Worm (Caenorhabditis elegans): ENCODE results near the gene pitr-5.

Gene pitr-5

DNA sequence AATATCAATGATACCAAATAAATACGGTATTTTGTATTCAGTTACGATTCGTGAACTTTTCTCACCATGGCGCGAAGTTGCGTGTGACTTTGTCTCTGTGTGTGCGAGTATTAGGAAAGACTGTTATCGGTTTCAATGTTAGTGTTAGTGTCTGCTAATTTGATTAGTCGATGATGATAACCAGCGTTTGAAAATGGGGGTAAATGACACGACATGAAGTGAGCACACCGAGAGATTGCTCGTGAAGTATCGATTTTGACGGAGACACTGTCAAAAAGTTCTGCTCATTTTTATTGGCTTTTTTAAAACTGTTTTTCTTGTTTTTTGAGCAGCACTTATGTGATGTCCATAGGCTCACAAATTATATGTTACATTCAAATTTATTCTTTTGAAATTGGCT is 13.8 kb downstream of the pitr-5 start:
- TF ChIP-seq nhr-20 (tag; optimal IDR thresholded peaks at IDR 0.05) (no peak), ceh-90 (tag; optimal IDR thresholded peaks at IDR 0.05) (no peak), nhr-47 (tag; optimal IDR thresholded peaks at IDR 0.05) (peak; percentile 4), efl-3 (GFP tag; optimal IDR thresholded peaks at IDR 0.05) (no peak), egl-27 (tag; optimal IDR thresholded peaks at IDR 0.05) (no peak), ceh-63 (GFP tag; optimal IDR thresholded peaks at IDR 0.05) (no peak), mab-9 (GFP tag; IDR thresholded peaks at IDR 0.05) (no peak), unc-86 (tag; optimal IDR thresholded peaks at IDR 0.05) (no peak), nhr-76 (tag; optimal IDR thresholded peaks at IDR 0.05) (no peak), unc-98 (GFP tag; IDR thresholded peaks at IDR 0.05) (no peak), dpl-1 (GFP tag; optimal IDR thresholded peaks at IDR 0.05) (no peak), F16B12.6 (tag; optimal IDR thresholded peaks at IDR 0.05) (no peak), blmp-1 (tag; optimal IDR thresholded peaks at IDR 0.05) (no peak), rnt-1 (tag; optimal IDR thresholded peaks at IDR 0.05) (no peak), sox-4 (tag; optimal IDR thresholded peaks at IDR 0.05) (no peak), hpl-2 (GFP tag; optimal IDR thresholded peaks at IDR 0.05) (no peak), pax-3 (tag; optimal IDR thresholded peaks at IDR 0.05) (peak; percentile 2), elt-3 (tag; optimal IDR thresholded peaks at IDR 0.05) (no peak), irx-1 (tag; optimal IDR thresholded peaks at IDR 0.05) (no peak), nhr-11 (tag; optimal IDR thresholded peaks at IDR 0.05) (no peak), ceh-88 (GFP tag; IDR thresholded peaks at IDR 0.05) (no peak), sup-37 (GFP tag; optimal IDR thresholded peaks at IDR 0.05) (no peak), ces-1 (GFP tag; optimal IDR thresholded peaks at IDR 0.05) (no peak), unc-30 (tag; optimal IDR thresholded peaks at IDR 0.05) (no peak), ztf-4 (tag; optimal IDR thresholded peaks at IDR 0.05) (no peak), fos-1 (tag; optimal IDR thresholded peaks at IDR 0.05) (no peak), lin-13 (GFP tag; optimal IDR thresholded peaks at IDR 0.05) (no peak), nhr-237 (tag; optimal IDR thresholded peaks at IDR 0.05) (no peak), lin-39 (tag; optimal IDR thresholded peaks at IDR 0.05) (no peak), ama-1 (optimal IDR thresholded peaks at IDR 0.05) (peak; percentile 81), elt-2 (tag; optimal IDR thresholded peaks at IDR 0.05) (peak; percentile 66), nhr-84 (tag; optimal IDR thresholded peaks at IDR 0.05) (no peak), lin-14 (GFP tag; optimal IDR thresholded peaks at IDR 0.05) (no peak), nhr-85 (tag) (peak; percentile 45), hlh-17 (GFP tag; optimal IDR thresholded peaks at IDR 0.05; ENCODE audit: borderline replicate concordance) (no peak), lin-15B (tag; optimal IDR thresholded peaks at IDR 0.05) (no peak), dsc-1 (tag; optimal IDR thresholded peaks at IDR 0.05) (no peak), alr-1 (tag; optimal IDR thresholded peaks at IDR 0.05; ENCODE audit: borderline replicate concordance) (no peak), nhr-77 (tag; optimal IDR thresholded peaks at IDR 0.05) (no peak), skn-1 (tag; optimal IDR thresholded peaks at IDR 0.05) (no peak), pag-3 (tag; optimal IDR thresholded peaks at IDR 0.05; ENCODE audit: borderline replicate concordance, insufficient read depth) (no peak), mdl-1 (tag; optimal IDR thresholded peaks at IDR 0.05) (no peak), pqm-1 (tag; optimal IDR thresholded peaks at IDR 0.05) (no peak), unc-130 (tag; optimal IDR thresholded peaks at IDR 0.05) (no peak), zag-1 (tag; optimal IDR thresholded peaks at IDR 0.05) (no peak), snu-23 (GFP tag; optimal IDR thresholded peaks at IDR 0.05) (peak; percentile 9), grh-1 (GFP tag; IDR thresholded peaks at IDR 0.05) (no peak), vab-15 (tag; optimal IDR thresholded peaks at IDR 0.05) (no peak), egl-13 (tag; optimal IDR thresholded peaks at IDR 0.05) (no peak), swsn-7 (tag; optimal IDR thresholded peaks at IDR 0.05) (no peak), ets-5 (GFP tag; IDR thresholded peaks at IDR 0.05) (no peak), fkh-10 (GFP tag; optimal IDR thresholded peaks at IDR 0.05) (no peak), nhr-28 (tag; optimal IDR thresholded peaks at IDR 0.05) (no peak), fkh-4 (tag; optimal IDR thresholded peaks at IDR 0.05; ENCODE audit: borderline replicate concordance) (no peak)

Measured in whole organism, L1 larva.